Worm (Caenorhabditis elegans): Measurements from ENCODE around the gene F07E5.13.

DNA sequence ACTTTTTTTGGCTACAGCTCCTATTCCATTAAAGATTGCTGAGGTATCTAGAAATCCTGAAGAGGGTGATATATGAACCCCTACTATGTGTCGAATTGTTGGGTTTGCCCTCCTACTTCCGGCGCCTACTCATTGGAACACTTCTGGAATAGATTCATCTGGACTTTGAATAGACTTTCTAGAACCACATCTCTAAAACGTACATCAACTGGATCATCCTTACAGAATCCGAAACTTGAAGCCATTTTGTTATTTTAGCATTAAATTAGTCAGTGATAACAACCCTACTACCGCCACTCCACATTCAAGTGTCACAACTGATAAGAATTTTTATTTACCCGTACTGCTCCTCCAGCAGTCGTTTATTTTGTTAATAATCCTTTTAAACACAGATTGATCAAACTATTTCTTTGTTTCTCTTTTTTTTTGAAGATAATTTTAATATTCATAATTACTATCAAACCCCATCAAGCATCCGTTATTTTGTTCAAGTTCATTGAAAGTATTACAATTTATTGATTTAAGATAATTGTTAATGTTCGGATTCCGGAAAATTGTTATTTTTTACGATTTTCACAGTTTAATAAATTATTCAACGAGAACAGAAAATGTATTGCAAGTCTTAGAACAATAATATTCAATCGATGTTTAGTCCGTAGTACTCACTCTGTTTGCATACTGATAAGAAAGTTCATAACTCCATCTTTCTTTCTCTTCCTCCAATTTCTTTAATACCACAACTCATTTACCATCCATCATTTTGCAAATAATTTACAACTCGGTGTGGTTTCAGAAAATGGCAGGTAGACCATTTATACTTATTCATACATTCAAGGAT, 35.5 kb upstream of the F07E5.13 start, which contains the start of gene math-42:
- TF ChIP-seq sem-2 (GFP tag; optimal IDR thresholded peaks at IDR 0.05), result no peak
- no peak for TF ChIP-seq ces-1 (GFP tag; optimal IDR thresholded peaks at IDR 0.05)
- no peak for TF ChIP-seq snpc-4 (tag; optimal IDR thresholded peaks at IDR 0.05)
- no peak for TF ChIP-seq pha-4 (tag; optimal IDR thresholded peaks at IDR 0.05)
- no peak for TF ChIP-seq mep-1 (tag; optimal IDR thresholded peaks at IDR 0.05)
- TF ChIP-seq bed-3 (GFP tag; optimal IDR thresholded peaks at IDR 0.05), result no peak
- TF ChIP-seq lin-13 (tag; optimal IDR thresholded peaks at IDR 0.05), result no peak
- TF ChIP-seq ztf-11 (tag; optimal IDR thresholded peaks at IDR 0.05), result no peak
- TF ChIP-seq unc-39 (tag; optimal IDR thresholded peaks at IDR 0.05), result no peak
- TF ChIP-seq blmp-1 (tag; optimal IDR thresholded peaks at IDR 0.05), result no peak
